Fruit fly (Drosophila melanogaster) whole organism: ENCODE measurements around the gene Hsp70Bb.

Experiments used
- pan ChIP-seq: fragments of >200 bp; optimal IDR thresholded peaks from 2 replicates; lab custom pipeline; 2017
- psq ChIP-seq: fragments of >200 bp; optimal IDR thresholded peaks from 2 replicates; lab custom pipeline; 2017
- usp ChIP-seq: fragments of >200 bp; optimal IDR thresholded peaks from 2 replicates; lab custom pipeline; 2017; ENCODE audit warnings: missing biosample characterization, missing genetic modification characterization, mixed read lengths

DNA sequence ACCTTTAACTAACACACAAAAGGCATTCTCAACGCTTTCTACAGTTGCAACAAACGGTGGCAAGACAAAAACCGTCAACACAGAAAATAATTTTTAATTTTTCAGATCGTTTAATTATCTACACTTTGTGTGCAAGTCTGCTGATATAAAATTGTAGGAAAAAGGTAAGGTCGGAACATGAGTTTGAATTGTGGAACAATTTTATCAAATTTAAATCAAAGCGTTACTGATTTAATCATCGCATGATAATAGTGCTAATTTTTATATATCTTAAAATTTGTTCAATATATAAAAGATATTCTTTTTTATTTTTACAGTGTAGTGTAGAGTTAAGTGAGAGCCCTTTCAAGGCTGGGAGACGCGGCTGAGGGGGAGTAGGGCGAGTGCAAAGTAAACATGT lies 37.4 kb downstream of the Hsp70Bb start:
- no peak for TF ChIP-seq usp (GFP tag; lab: Kevin White, UChicago)
- no peak for TF ChIP-seq psq (lab: Kevin White, UChicago)
- TF ChIP-seq pan (lab: Kevin White, UChicago): no peak
